Worm (Caenorhabditis elegans) whole organism, mixed stage, embryonic: ENCODE results near the gene Y2H9A.6.

ENCODE experiments used
- M03D4.4 ChIP-seq: sonication (generic microtip); optimal IDR thresholded peaks from 2 replicates; lab custom pipeline; 2017; ENCODE audit warnings: mild to moderate bottlenecking, missing genetic modification characterization, missing compliant biosample characterization
- bed-3 ChIP-seq: fragments of 200-800 bp; sonication (Bioruptor generic); optimal IDR thresholded peaks from 3 replicates; lab custom pipeline; 2018; ENCODE audit warnings: mild to moderate bottlenecking, missing genetic modification characterization, moderate library complexity, missing compliant biosample characterization
- blmp-1 ChIP-seq: fragments of 150-350 bp; optimal IDR thresholded peaks from 2 replicates; lab custom pipeline; 2014; ENCODE audit warnings: missing biosample characterization, missing genetic modification characterization
- ceh-39 ChIP-seq: fragments of 150-350 bp; optimal IDR thresholded peaks from 2 replicates; lab custom pipeline; 2014; ENCODE audit warnings: missing biosample characterization, missing genetic modification characterization
- ceh-43 ChIP-seq: fragments of 200-800 bp; sonication (Bioruptor generic); optimal IDR thresholded peaks from 2 replicates; lab custom pipeline; 2018; ENCODE audit warnings: mild to moderate bottlenecking, missing genetic modification characterization, moderate library complexity, missing compliant biosample characterization
- ceh-83 ChIP-seq: fragments of 200-800 bp; sonication (Bioruptor generic); optimal IDR thresholded peaks from 2 replicates; lab custom pipeline; 2018; ENCODE audit warnings: mild to moderate bottlenecking, missing genetic modification characterization, missing compliant biosample characterization
- ces-1 ChIP-seq: fragments of 150-350 bp; optimal IDR thresholded peaks from 2 replicates; lab custom pipeline; 2014; ENCODE audit warnings: missing biosample characterization, missing genetic modification reagents, missing genetic modification characterization
- cnd-1 ChIP-seq: fragments of 200-800 bp; sonication (Bioruptor generic); optimal IDR thresholded peaks from 2 replicates; lab custom pipeline; 2018; ENCODE audit warnings: mild to moderate bottlenecking, missing genetic modification characterization, missing compliant biosample characterization
- elt-1 ChIP-seq: sonication (generic microtip); optimal IDR thresholded peaks from 2 replicates; lab custom pipeline; 2017; ENCODE audit warnings: missing genetic modification characterization, mild to moderate bottlenecking, missing compliant biosample characterization, antibody characterized with exemption, moderate library complexity, borderline replicate concordance; ENCODE audit not compliant: insufficient read depth
- flh-1 ChIP-seq: fragments of 200-800 bp; sonication (Bioruptor generic); optimal IDR thresholded peaks from 2 replicates; lab custom pipeline; 2018; ENCODE audit warnings: mild to moderate bottlenecking, missing genetic modification characterization, moderate library complexity, missing compliant biosample characterization
- hlh-1 ChIP-seq: fragments of 150-350 bp; optimal IDR thresholded peaks from 2 replicates; lab custom pipeline; 2014; ENCODE audit warnings: missing biosample characterization, missing genetic modification reagents, missing genetic modification characterization
- lin-32 ChIP-seq: fragments of 200-800 bp; sonication (Bioruptor generic); optimal IDR thresholded peaks from 2 replicates; lab custom pipeline; 2018; ENCODE audit warnings: mild to moderate bottlenecking, missing genetic modification characterization, missing compliant biosample characterization
- lsy-2 ChIP-seq: fragments of 150-350 bp; optimal IDR thresholded peaks from 2 replicates; lab custom pipeline; 2014; ENCODE audit warnings: missing biosample characterization, missing genetic modification characterization
- mab-5 ChIP-seq: fragments of 150-350 bp; optimal IDR thresholded peaks from 2 replicates; lab custom pipeline; 2014; ENCODE audit warnings: missing biosample characterization, missing genetic modification characterization
- mep-1 ChIP-seq: fragments of 150-350 bp; optimal IDR thresholded peaks from 2 replicates; lab custom pipeline; 2017; ENCODE audit warnings: missing biosample characterization, missing genetic modification reagents, missing genetic modification characterization, inconsistent platforms
- mls-2 ChIP-seq: sonication (generic microtip); optimal IDR thresholded peaks from 2 replicates; lab custom pipeline; 2016; ENCODE audit warnings: mild to moderate bottlenecking, missing genetic modification characterization, moderate library complexity, missing compliant biosample characterization
- nhr-12 ChIP-seq: fragments of 150-350 bp; optimal IDR thresholded peaks from 2 replicates; lab custom pipeline; 2014; ENCODE audit warnings: missing biosample characterization, missing genetic modification characterization
- nhr-76 ChIP-seq: sonication (generic microtip); optimal IDR thresholded peaks from 2 replicates; lab custom pipeline; 2017; ENCODE audit warnings: missing biosample characterization, missing genetic modification characterization
- pha-4 ChIP-seq: fragments of 150-350 bp; optimal IDR thresholded peaks from 2 replicates; lab custom pipeline; 2018; ENCODE audit warnings: missing biosample characterization, missing genetic modification reagents, missing genetic modification characterization
- snpc-4 ChIP-seq: fragments of 150-350 bp; optimal IDR thresholded peaks from 2 replicates; lab custom pipeline; 2014; ENCODE audit warnings: missing biosample characterization, missing genetic modification characterization
- tbx-8 ChIP-seq: fragments of 200-800 bp; sonication (Bioruptor generic); optimal IDR thresholded peaks from 2 replicates; lab custom pipeline; 2018; ENCODE audit warnings: mild to moderate bottlenecking, missing genetic modification characterization, moderate library complexity, missing compliant biosample characterization
- unc-120 ChIP-seq: sonication (generic microtip); optimal IDR thresholded peaks from 2 replicates; lab custom pipeline; 2017; ENCODE audit warnings: missing genetic modification characterization, missing compliant biosample characterization; ENCODE audit not compliant: poor library complexity, severe bottlenecking
- zip-8 ChIP-seq: fragments of 150-350 bp; optimal IDR thresholded peaks from 2 replicates; lab custom pipeline; 2014; ENCODE audit warnings: missing biosample characterization, missing genetic modification characterization
- ztf-11 ChIP-seq: fragments of 150-350 bp; optimal IDR thresholded peaks from 2 replicates; lab custom pipeline; 2014; ENCODE audit warnings: missing biosample characterization, missing genetic modification characterization

Gene Y2H9A.6

ce11 chrV:13476350-13476749 is 32.7 kb downstream of the Y2H9A.6 start, which contains the start of gene T10G3.8:
Gene T10G3.8 (minus strand): TSS chrV:13476450.
- TF ChIP-seq mep-1 (no peak), blmp-1 (tag; lab: Kevin White, UChicago) (no peak), mls-2 (tag; lab: Kevin White, UChicago) (no peak), ces-1 (GFP tag; lab: Kevin White, UChicago) (no peak), tbx-8 (no peak), unc-120 (tag; lab: Kevin White, UChicago) (no peak), zip-8 (tag; lab: Kevin White, UChicago) (no peak)

- no peak for TF ChIP-seq ceh-43 (GFP tag; lab: Kevin White, UChicago)
Observed at ce11 chrV:13479766-13480165, 36.1 kb downstream of the Y2H9A.6 start, which contains the start of gene T10G3.2. Gene T10G3.2 (minus strand): TSS chrV:13479866.

ce11 chrV:13484339-13484738 is 40.7 kb downstream of the Y2H9A.6 start, which contains the start of gene T10G3.4:
Gene T10G3.4 (minus strand): TSS chrV:13484439.
- TF ChIP-seq bed-3 (no peak), ceh-43 (GFP tag; lab: Kevin White, UChicago) (no peak), cnd-1 (tag; lab: Kevin White, UChicago) (no peak), ztf-11 (tag; lab: Kevin White, UChicago) (no peak), lsy-2 (no peak), ceh-83 (GFP tag; lab: Kevin White, UChicago) (no peak), lin-32 (GFP tag; lab: Kevin White, UChicago) (no peak), nhr-76 (tag; lab: Kevin White, UChicago) (no peak), mep-1 (no peak), blmp-1 (tag; lab: Kevin White, UChicago) (no peak), nhr-12 (tag; lab: Kevin White, UChicago) (no peak), M03D4.4 (tag; lab: Kevin White, UChicago) (no peak), zip-8 (tag; lab: Kevin White, UChicago) (no peak), mab-5 (tag; lab: Kevin White, UChicago) (no peak), hlh-1 (no peak), pha-4 (tag; lab: Kevin White, UChicago) (no peak)

- no peak for TF ChIP-seq snpc-4
- no peak for TF ChIP-seq lsy-2
- TF ChIP-seq mab-5 (tag; lab: Kevin White, UChicago), result no peak
- TF ChIP-seq nhr-76 (tag; lab: Kevin White, UChicago), result no peak
- TF ChIP-seq ztf-11 (tag; lab: Kevin White, UChicago), result no peak
- TF ChIP-seq flh-1 (GFP tag; lab: Kevin White, UChicago), result no peak
- no peak for TF ChIP-seq mep-1
Observed at ce11 chrV:13485732-13486131, 42.1 kb downstream of the Y2H9A.6 start.

- no peak for TF ChIP-seq ztf-11 (tag; lab: Kevin White, UChicago)
- no peak for TF ChIP-seq bed-3
Observed at ce11 chrV:13488297-13488803, 44.7 kb downstream of the Y2H9A.6 start.

ce11 chrV:13489830-13490229 is 46.2 kb downstream of the Y2H9A.6 start, which contains the start of gene T10G3.3:
Gene T10G3.3 (minus strand): TSS chrV:13490199.
- TF ChIP-seq elt-1, result peak; percentile 85
- TF ChIP-seq ceh-39 (tag; lab: Kevin White, UChicago), result no peak
- peak; percentile 74 for TF ChIP-seq zip-8 (tag; lab: Kevin White, UChicago)
- no peak for TF ChIP-seq unc-120 (tag; lab: Kevin White, UChicago)
- TF ChIP-seq, all 35 proteins: peak for 2
